Fruit fly (Drosophila melanogaster): Measurements from ENCODE around the gene CG12715.

CG12715 gene

DNA sequence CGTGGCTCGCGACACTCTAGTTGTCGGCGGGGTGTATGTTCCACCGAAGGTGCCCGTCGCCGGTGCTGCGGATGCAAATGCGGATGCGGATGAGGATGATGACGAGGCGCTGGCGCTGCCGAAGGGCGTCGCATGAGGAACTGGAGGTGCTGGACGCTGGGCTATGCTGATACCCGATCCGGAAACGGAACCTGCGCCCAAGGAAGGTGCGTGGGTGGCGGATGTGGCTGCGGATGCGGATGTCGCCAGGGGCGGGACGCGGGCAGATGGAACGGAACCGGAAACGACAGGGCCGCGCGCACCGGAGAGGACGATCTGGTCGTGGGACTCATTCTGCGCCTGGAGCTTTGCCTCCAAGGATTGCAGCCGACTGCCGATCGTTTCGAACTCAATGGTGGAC is 34.2 kb upstream of the CG12715 start:
- TF ChIP-seq bowl (GFP tag; IDR thresholded peaks at IDR 0.05), result 0 out of 2 replicates have a peak, but pooled peaks have one; percentile 9
- TF ChIP-seq Awh (GFP tag; IDR thresholded peaks at IDR 0.05), result 0 out of 2 replicates have a peak, but pooled peaks have one; percentile 44
- peak; percentile 32 for TF ChIP-seq sens (GFP tag)
- no peak for TF ChIP-seq Meics (GFP tag; optimal IDR thresholded peaks at IDR 0.05)
- TF ChIP-seq Fer1 (GFP tag; optimal IDR thresholded peaks at IDR 0.05), result no peak
- peak; percentile 60 for TF ChIP-seq Ets97D (GFP tag; optimal IDR thresholded peaks at IDR 0.05)
- no peak for TF ChIP-seq Nf-YB (GFP tag; optimal IDR thresholded peaks at IDR 0.05)
- 0 out of 2 replicates have a peak, but pooled peaks have one; percentile 4 for TF ChIP-seq CG5953 (GFP tag; IDR thresholded peaks at IDR 0.05)
- TF ChIP-seq chm (GFP tag; IDR thresholded peaks at IDR 0.05), result peak; percentile 28; the same call in 1 of the 2 replicates
- 0 out of 2 replicates have a peak, but pooled peaks have one; percentile 21 for TF ChIP-seq CG43689 (GFP tag; IDR thresholded peaks at IDR 0.05)
- 0 out of 2 replicates have a peak, but pooled peaks have one; percentile 4 for TF ChIP-seq CG1024 (GFP tag; IDR thresholded peaks at IDR 0.05)
- peak; percentile 96 for TF ChIP-seq CG13775 (GFP tag; optimal IDR thresholded peaks at IDR 0.05)
- TF ChIP-seq Med (GFP tag), result peak; percentile 41
- peak; percentile 23 for TF ChIP-seq CG9727 (GFP tag; optimal IDR thresholded peaks at IDR 0.05)
- TF ChIP-seq CG17328 (GFP tag; IDR thresholded peaks at IDR 0.05), result peak; percentile 19; the same call in 1 of the 2 replicates
- peak; percentile 20 for TF ChIP-seq HLHmδ (GFP tag; optimal IDR thresholded peaks at IDR 0.05)

- TF ChIP-seq z (GFP tag; IDR thresholded peaks at IDR 0.05) (no peak), Hmr (GFP tag; optimal IDR thresholded peaks at IDR 0.05) (peak; percentile 14), CG1603 (tag; optimal IDR thresholded peaks at IDR 0.05) (no peak), CG18011 (GFP tag; optimal IDR thresholded peaks at IDR 0.05) (no peak), yki (optimal IDR thresholded peaks at IDR 0.05) (no peak), ara (GFP tag; IDR thresholded peaks at IDR 0.05) (no peak), h (optimal IDR thresholded peaks at IDR 0.05) (no peak), CG11723 (GFP tag; optimal IDR thresholded peaks at IDR 0.05) (no peak), CG17186 (GFP tag; optimal IDR thresholded peaks at IDR 0.05) (peak; percentile 3), CG3726 (GFP tag; IDR thresholded peaks at IDR 0.05) (no peak), sd (tag; optimal IDR thresholded peaks at IDR 0.05) (no peak), CG3407 (GFP tag; optimal IDR thresholded peaks at IDR 0.05) (peak; percentile 6), CG12769 (tag; optimal IDR thresholded peaks at IDR 0.05) (peak; percentile 73), CG13296 (GFP tag; optimal IDR thresholded peaks at IDR 0.05) (no peak), ftz-f1 (GFP tag; optimal IDR thresholded peaks at IDR 0.05) (no peak), CG10979 (tag; optimal IDR thresholded peaks at IDR 0.05) (peak; percentile 26), salm (tag; optimal IDR thresholded peaks at IDR 0.05) (no peak), BtbVII (GFP tag; optimal IDR thresholded peaks at IDR 0.05) (no peak), CG9797 (GFP tag; optimal IDR thresholded peaks at IDR 0.05) (no peak), CG14860 (GFP tag; IDR thresholded peaks at IDR 0.05; ENCODE audit: partially characterized antibody) (no peak), al (GFP tag; IDR thresholded peaks at IDR 0.05) (no peak), CG12071 (GFP tag; optimal IDR thresholded peaks at IDR 0.05) (peak; percentile 45), CG1832 (GFP tag; optimal IDR thresholded peaks at IDR 0.05) (no peak), kni (GFP tag; optimal IDR thresholded peaks at IDR 0.05) (peak; percentile 78), CG6683 (GFP tag; optimal IDR thresholded peaks at IDR 0.05) (no peak), D (optimal IDR thresholded peaks at IDR 0.05) (no peak), D (GFP tag; optimal IDR thresholded peaks at IDR 0.05) (no peak), br (optimal IDR thresholded peaks at IDR 0.05) (no peak), tgo (GFP tag; IDR thresholded peaks at IDR 0.05) (no peak), Ada2b (GFP tag; IDR thresholded peaks at IDR 0.05) (peak; percentile 29; the same call in 1 of the 2 replicates), CG12299 (tag; optimal IDR thresholded peaks at IDR 0.05) (no peak), CG4360 (GFP tag; IDR thresholded peaks at IDR 0.05) (no peak), wor (GFP tag; IDR thresholded peaks at IDR 0.05) (no peak), CG1647 (GFP tag; optimal IDR thresholded peaks at IDR 0.05) (no peak), Dfd (GFP tag; optimal IDR thresholded peaks at IDR 0.05) (no peak)
Measured at dm6 chrX:13088025-13088805, 33.1 kb upstream of the CG12715 start.
